Worm (Caenorhabditis elegans): ENCODE measurements around the gene F13D12.10.

DNA sequence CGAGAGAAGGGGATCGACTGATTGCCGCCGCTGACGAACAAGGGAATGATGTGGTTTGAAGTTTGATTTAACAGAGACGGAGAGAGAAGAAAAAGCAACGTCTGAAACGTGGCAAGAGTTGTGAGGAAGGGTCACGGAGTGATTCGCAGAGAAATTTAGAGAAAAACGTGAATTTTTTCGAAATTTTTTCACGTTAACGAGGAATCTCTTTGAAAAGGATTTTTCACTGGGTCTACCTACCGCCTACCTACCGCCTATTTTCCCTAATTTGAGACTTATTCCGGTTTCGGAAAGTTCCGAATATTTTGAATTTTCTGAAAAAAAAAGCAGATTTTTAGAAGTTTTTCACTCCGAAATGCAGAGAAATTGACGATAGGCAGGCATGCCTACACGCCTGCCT is 4.1 kb upstream of the F13D12.10 start, which contains the start of gene fcmt-1:
- TF ChIP-seq ztf-29 (GFP tag; IDR thresholded peaks at IDR 0.05) = no peak
- no peak for TF ChIP-seq flt-1 (GFP tag; IDR thresholded peaks at IDR 0.05)
- no peak for TF ChIP-seq ref-1 (GFP tag; conservative IDR thresholded peaks at IDR 0.05)
- TF ChIP-seq cog-1 (tag; optimal IDR thresholded peaks at IDR 0.05) = no peak
